Worm (Caenorhabditis elegans): ENCODE results near the gene tsg-101.

The tsg-101 gene

DNA sequence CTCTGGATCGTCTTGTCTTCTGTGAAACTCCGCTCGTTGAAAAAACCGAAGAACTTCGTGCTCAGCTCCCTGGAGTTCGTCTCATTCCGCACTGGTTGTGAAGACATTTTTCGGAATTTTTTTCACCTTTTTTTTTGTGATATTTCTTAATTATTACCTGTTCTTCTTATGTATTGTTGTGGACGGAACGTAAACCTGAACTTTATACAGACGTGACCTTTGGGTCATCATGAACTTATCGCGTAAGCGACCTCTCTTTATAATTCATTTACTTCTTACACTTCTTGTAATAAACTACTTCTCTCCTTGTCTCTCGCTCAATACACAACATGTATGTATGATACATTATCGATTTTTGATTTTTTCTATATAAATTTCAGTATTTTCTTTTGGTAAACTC, 17.8 kb upstream of the tsg-101 start, which contains the start of gene M57.1:
Gene M57.1 (plus strand): TSS at position 301 of the 400 bp plus-strand sequence.
- TF ChIP-seq lir-3 (tag; optimal IDR thresholded peaks at IDR 0.05; ENCODE audit: poor library complexity) (no peak), jun-1 (tag; optimal IDR thresholded peaks at IDR 0.05) (no peak), ces-1 (GFP tag; optimal IDR thresholded peaks at IDR 0.05) (no peak), mdl-1 (tag; optimal IDR thresholded peaks at IDR 0.05) (no peak), lin-35 (GFP tag; optimal IDR thresholded peaks at IDR 0.05) (no peak), irx-1 (tag; optimal IDR thresholded peaks at IDR 0.05) (no peak), nhr-12 (tag; optimal IDR thresholded peaks at IDR 0.05) (no peak), elt-3 (tag; optimal IDR thresholded peaks at IDR 0.05) (no peak), zip-4 (GFP tag; optimal IDR thresholded peaks at IDR 0.05) (no peak)

DNA sequence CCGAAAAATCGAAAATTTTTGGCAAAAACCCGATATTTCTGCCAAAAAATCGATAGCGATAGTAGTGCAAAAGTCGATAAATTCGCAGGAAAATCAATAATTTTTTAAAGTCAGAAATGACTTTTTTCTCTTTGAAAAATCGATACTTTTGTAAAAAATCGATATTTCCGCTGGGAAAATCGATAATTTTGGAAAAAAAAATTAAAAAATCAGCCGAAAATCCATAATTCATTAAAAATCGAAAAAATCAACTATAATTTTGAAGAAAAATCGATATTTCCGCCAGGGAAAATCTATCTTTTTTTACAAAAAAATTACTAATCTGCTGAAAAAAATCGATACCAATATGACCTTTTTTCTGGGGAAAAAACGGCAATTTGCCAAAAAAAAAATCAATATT, 17.2 kb upstream of the tsg-101 start:
- no peak for TF ChIP-seq fkh-10 (GFP tag; optimal IDR thresholded peaks at IDR 0.05)
- no peak for TF ChIP-seq nhr-12 (tag; optimal IDR thresholded peaks at IDR 0.05)
- TF ChIP-seq sptf-1 (tag; optimal IDR thresholded peaks at IDR 0.05): no peak
- no peak for TF ChIP-seq nhr-19 (GFP tag; conservative IDR thresholded peaks at IDR 0.05)
- no peak for TF ChIP-seq tlp-1 (tag; optimal IDR thresholded peaks at IDR 0.05)

DNA sequence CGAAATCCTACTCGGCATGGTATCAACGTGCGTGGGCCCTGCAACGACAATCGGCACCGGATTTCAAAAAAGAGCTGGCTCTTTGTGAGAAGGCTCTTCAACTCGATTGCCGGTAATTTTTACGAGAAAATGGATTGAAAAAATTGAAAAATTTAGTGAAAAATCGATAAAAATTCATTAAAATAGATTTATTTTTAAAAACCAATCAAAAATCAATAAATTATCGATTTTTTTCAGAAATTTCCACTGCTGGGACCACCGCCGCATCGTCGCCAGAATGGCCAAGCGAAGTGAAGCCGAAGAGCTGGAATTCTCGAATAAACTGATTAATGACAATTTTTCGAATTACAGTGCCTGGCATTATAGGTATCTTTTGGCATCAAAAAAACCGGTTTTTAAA, 13.5 kb upstream of the tsg-101 start:
- TF ChIP-seq snpc-4 (tag; optimal IDR thresholded peaks at IDR 0.05) (no peak), nhr-71 (tag; optimal IDR thresholded peaks at IDR 0.05) (no peak), jun-1 (tag; optimal IDR thresholded peaks at IDR 0.05) (no peak)

DNA sequence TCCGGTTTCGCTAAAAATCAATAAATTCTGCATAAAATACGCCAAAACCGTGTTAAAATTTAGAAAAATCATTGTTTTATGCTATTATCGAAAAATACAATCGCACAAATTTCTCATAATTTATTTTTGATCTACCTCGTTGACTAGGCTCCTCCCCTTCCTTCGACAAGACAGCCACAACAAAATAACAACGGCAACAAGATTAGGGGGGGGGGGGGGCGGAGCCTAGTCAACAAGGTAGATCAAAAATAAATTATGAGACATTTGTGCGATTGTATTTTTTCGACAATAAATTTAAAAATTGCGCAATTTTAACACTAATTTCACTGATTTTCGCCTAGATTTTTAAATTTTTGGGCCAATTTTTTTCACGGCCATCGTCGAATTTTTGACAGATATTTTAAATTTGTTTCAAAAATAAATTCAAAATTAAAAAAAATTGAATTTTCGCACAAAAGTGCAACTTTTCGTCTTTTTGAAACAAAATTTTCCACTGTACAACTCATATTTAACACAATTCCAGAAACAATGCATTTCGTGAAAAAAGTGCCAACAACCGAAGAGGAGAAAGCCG, 12.6 kb upstream of the tsg-101 start, which contains the start of gene M57.2:
Gene M57.2 (plus strand): TSS at position 524 of the 574 bp plus-strand sequence.
- TF ChIP-seq nhr-12 (tag; optimal IDR thresholded peaks at IDR 0.05): no peak
- TF ChIP-seq dpl-1 (GFP tag; optimal IDR thresholded peaks at IDR 0.05): no peak
- no peak for TF ChIP-seq vab-15 (tag; optimal IDR thresholded peaks at IDR 0.05)
- TF ChIP-seq isw-1 (GFP tag; IDR thresholded peaks at IDR 0.05): no peak
- TF ChIP-seq tlp-1 (tag; optimal IDR thresholded peaks at IDR 0.05): no peak
- TF ChIP-seq nhr-77 (tag; optimal IDR thresholded peaks at IDR 0.05): no peak
- no peak for TF ChIP-seq fkh-4 (tag; optimal IDR thresholded peaks at IDR 0.05; ENCODE audit: borderline replicate concordance)
- TF ChIP-seq ces-1 (GFP tag; optimal IDR thresholded peaks at IDR 0.05): no peak
- no peak for TF ChIP-seq ama-1 (optimal IDR thresholded peaks at IDR 0.05)
- no peak for TF ChIP-seq hlh-4 (tag; optimal IDR thresholded peaks at IDR 0.05)
- no peak for TF ChIP-seq ceh-88 (GFP tag; IDR thresholded peaks at IDR 0.05)
- TF ChIP-seq ets-5 (GFP tag; IDR thresholded peaks at IDR 0.05): no peak

DNA sequence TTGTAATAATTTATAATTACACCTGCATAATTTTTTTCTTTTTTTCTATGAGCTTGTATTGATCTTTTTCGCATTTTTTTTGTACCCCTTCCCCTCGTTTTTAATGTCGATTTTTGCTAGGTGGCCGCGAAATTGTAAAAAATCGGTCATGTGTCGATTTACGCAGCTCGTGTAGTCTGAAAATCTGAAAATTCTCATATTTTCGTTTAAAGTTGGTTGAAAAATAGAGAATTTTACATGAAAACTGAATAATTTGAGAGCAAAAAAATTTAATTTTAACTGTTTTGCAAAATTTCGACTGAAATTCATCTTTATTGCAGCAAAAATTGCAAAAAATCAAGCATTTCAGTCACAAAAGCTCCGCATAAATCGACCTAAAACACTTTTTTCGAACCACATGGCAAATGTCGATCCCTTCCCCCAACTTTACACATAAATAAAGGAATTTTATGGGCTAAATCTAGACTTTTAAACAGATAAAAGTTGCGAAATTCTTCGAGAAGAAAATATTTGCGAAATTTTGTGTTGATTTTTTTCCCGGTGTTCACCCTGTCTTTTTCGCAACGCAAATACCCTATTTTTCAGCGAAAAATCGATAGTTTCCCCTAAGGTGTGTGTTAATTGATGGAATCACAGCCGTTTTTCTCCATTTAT, 11.9 kb upstream of the tsg-101 start:
- no peak for TF ChIP-seq ama-1 (optimal IDR thresholded peaks at IDR 0.05)
- TF ChIP-seq aly-2 (tag; optimal IDR thresholded peaks at IDR 0.05): no peak
- no peak for TF ChIP-seq efl-1 (optimal IDR thresholded peaks at IDR 0.05)
- TF ChIP-seq efl-1 (GFP tag; optimal IDR thresholded peaks at IDR 0.05 in 1 of 2): peak in 1 of 2 experiments; percentile 73
- TF ChIP-seq skn-1 (tag; optimal IDR thresholded peaks at IDR 0.05): peak; percentile 13
- TF ChIP-seq dsc-1 (tag; optimal IDR thresholded peaks at IDR 0.05): peak; percentile 0
- TF ChIP-seq blmp-1 (tag; optimal IDR thresholded peaks at IDR 0.05): no peak

DNA sequence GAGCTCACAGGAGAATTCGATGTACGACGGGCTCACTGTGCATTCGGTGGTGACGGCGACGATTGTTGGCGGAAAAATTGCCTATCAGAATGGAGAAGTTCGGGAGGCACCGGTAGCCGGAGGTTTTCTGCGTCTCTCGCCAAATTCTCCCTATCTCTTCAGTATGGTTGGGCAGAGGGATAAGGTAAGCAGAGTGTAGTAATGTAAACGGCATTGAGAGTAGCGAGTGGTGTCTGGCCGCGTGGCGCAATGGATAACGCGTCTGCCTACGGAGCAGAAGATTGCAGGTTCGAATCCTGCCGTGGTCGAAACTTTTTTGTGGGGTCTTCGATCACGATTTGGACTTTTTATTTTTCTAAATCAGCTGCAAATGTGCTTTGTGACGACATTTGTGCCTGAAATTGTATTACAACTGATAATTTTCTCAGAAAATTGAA, 10.2 kb upstream of the tsg-101 start:
- TF ChIP-seq nhr-237 (tag; optimal IDR thresholded peaks at IDR 0.05): no peak
- TF ChIP-seq skn-1 (tag; optimal IDR thresholded peaks at IDR 0.05): peak; percentile 0
- no peak for TF ChIP-seq elt-3 (tag; optimal IDR thresholded peaks at IDR 0.05)
- no peak for TF ChIP-seq hlh-4 (tag; optimal IDR thresholded peaks at IDR 0.05)
- no peak for TF ChIP-seq sox-4 (tag; optimal IDR thresholded peaks at IDR 0.05)
- no peak for TF ChIP-seq zag-1 (tag; optimal IDR thresholded peaks at IDR 0.05)
- TF ChIP-seq unc-130 (tag; optimal IDR thresholded peaks at IDR 0.05): peak; percentile 59
- no peak for TF ChIP-seq hlh-17 (GFP tag; optimal IDR thresholded peaks at IDR 0.05; ENCODE audit: borderline replicate concordance)
- TF ChIP-seq nhr-90 (tag; optimal IDR thresholded peaks at IDR 0.05; ENCODE audit: poor library complexity): peak; percentile 72
- peak; percentile 81 for TF ChIP-seq nhr-47 (tag; optimal IDR thresholded peaks at IDR 0.05)
- no peak for TF ChIP-seq egl-27 (tag; optimal IDR thresholded peaks at IDR 0.05)
- peak; percentile 14 for TF ChIP-seq unc-86 (tag; optimal IDR thresholded peaks at IDR 0.05)
- peak; percentile 53 for TF ChIP-seq nhr-85 (tag)
- no peak for TF ChIP-seq elt-2 (tag; optimal IDR thresholded peaks at IDR 0.05)
- no peak for TF ChIP-seq pax-3 (tag; optimal IDR thresholded peaks at IDR 0.05)
- TF ChIP-seq jun-1 (tag; optimal IDR thresholded peaks at IDR 0.05): peak; percentile 23
- TF ChIP-seq ceh-88 (GFP tag; IDR thresholded peaks at IDR 0.05): no peak
